Worm (Caenorhabditis elegans) whole organism, L4/young adult: ENCODE data around the gene F49H12.2.

Source experiments
- W03F9.2 ChIP-seq: fragments of 150-350 bp; optimal IDR thresholded peaks from 2 replicates; lab custom pipeline; 2014; ENCODE audit warnings: missing biosample characterization, missing genetic modification characterization
- dao-5 ChIP-seq: sonication (generic microtip); optimal IDR thresholded peaks from 2 replicates; lab custom pipeline; 2016; ENCODE audit warnings: missing genotype, missing genetic modification characterization, moderate library complexity, missing compliant biosample characterization
- him-1 ChIP-seq: sonication (generic microtip); optimal IDR thresholded peaks from 2 replicates; lab custom pipeline; 2016; ENCODE audit warnings: missing genotype, missing genetic modification reagents, missing genetic modification characterization, missing compliant biosample characterization

- no peak for TF ChIP-seq dao-5 (tag; lab: Kevin White, UChicago)
- TF ChIP-seq W03F9.2 = no peak
- no peak for TF ChIP-seq him-1
Measured at ce11 chrX:2064730-2065129, 20.4 kb upstream of the F49H12.2 start, which contains the start of gene F49H12.7.
